Fruit fly (Drosophila melanogaster): ENCODE results near the gene Dhpr.

DNA sequence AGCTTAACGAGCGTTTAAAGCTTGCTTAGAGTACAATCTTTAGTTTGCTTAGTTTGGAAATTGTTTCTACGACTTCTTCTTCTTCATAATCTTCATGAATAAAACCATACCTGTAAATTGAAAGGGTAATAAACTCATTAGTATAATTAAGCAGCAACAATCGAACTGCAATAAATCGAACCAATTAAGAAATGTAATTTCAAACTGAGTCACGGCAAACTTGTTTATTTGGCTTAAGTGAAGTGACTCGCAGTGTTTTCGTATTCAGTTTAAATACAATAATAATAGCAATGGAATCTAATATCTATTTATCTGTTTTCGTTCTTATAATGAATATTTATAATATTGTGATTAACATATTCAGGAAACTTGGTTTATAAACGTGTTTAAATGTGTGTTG lies 1.4 kb downstream of the Dhpr start:
- TF ChIP-seq CG8478 (optimal IDR thresholded peaks at IDR 0.05) (no peak), CTCF (optimal IDR thresholded peaks at IDR 0.05) (no peak)
